Fruit fly (Drosophila melanogaster) whole organism, larva: ENCODE measurements around the gene Snm1.

Experiments used
- noc ChIP-seq: fragments of 200-800 bp; sonication (Bioruptor generic); optimal IDR thresholded peaks from 3 replicates; lab custom pipeline; 2019; ENCODE audit warnings: missing biosample characterization, mild to moderate bottlenecking, missing genetic modification characterization, moderate library complexity

Gene Snm1

DNA sequence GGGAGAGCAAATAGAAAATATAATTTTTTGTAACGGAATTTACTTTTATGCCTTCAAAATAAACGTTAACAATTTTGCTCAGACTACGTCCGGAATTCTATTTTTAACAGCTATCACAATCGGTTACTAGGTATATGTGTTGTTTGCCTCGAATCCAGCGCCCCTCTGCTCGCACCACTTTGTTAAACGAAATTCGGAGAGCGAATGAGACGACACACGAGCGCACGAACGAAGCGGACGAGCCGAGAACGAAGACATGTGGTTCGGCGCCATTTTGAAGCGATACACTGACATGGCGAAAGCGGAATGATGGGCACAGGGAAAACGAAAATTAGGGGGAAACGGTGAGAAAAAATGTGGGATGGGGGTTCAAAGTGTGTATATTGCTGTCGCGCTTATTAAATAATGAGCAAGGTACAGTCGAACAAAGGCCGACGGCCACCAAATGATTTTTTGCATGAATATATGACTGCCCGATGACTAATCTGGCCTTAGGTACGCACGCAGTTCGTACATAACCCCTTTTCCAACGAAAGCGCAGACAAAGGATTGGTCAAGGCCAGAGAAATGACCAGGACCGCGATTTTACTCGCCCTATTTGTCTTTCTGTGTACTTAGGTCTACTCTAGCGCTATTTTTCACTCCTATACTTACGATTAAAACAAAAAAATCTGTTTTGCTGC is 45.6 kb downstream of the Snm1 start:
- TF ChIP-seq noc = no peak

DNA sequence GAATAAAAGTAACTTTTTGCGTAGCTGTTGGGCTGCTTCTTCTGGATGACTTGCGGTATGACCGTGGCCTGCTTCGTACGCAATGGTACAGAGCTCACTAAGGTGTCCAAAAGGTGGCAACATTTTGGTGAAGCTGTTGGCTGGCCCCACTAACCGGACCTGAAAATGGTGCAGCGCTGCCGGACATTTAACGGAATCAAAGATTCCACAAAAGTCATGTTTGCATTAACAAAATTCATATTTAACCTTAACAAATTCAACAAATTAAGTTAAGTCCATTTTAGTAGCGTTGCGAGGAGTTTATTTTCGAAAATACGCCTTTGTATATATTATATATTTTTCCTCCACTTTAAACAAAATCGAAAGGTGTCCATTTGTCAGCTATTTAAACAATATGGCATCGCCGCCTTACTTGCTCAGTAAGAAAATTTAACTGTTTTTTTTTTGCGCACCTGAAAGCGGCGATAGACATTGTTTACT is 46.2 kb downstream of the Snm1 start, which contains the start of the genes kra and SecS:
kra (minus strand) TSS at position 93 of the 480 bp plus-strand sequence.
SecS (plus strand) TSS at position 390 of the 480 bp plus-strand sequence.
- TF ChIP-seq noc = peak; percentile 55

DNA sequence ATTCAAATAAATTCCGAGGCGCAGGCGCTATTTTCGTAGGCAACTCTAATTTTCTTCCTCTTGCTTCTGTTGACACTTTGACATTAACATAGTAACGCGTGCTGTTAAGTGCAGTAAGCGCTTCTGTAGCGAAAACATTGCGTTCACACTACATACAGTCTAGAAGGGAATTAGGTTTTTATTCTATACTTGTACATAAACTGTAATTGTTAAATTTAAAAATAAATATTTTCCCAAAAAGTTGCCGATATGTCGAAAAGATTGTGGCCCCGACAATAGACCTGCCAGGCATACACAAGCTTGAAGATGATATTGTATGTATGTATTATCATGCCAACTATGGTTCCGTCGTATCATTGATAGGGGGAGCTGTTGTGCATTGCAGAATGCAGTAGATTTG is 51.6 kb downstream of the Snm1 start, which contains the start of gene asl:
asl (minus strand) TSS at position 67 of the 400 bp plus-strand sequence.
- TF ChIP-seq noc = no peak
